Fruit fly (Drosophila melanogaster) whole organism, embryonic: Measurements from ENCODE around the gene CG4000.
A peak's percentile ranks its signal among the peaks of the same experiment; 100 is the strongest.

ENCODE experiments used
- CG10209 ChIP-seq: fragments of 200-800 bp; sonication (Bioruptor generic); optimal IDR thresholded peaks from 3 replicates; lab custom pipeline; 2017; ENCODE audit warnings: missing biosample characterization, mild to moderate bottlenecking, missing genetic modification characterization, missing genetic modification reagents
- CG11560 ChIP-seq: fragments of 200-800 bp; sonication (Bioruptor generic); IDR thresholded peaks from 3 replicates; pipeline ENCODE4 v1.3.6; 2022; ENCODE audit warnings: missing biosample characterization, missing genetic modification characterization
- CG12236 ChIP-seq: fragments of 200-800 bp; sonication (Bioruptor generic); optimal IDR thresholded peaks from 2 replicates; lab custom pipeline; 2016; ENCODE audit warnings: missing biosample characterization, missing genetic modification characterization
- CG12391 ChIP-seq: fragments of 200-800 bp; sonication (Bioruptor generic); optimal IDR thresholded peaks from 3 replicates; lab custom pipeline; 2018; ENCODE audit warnings: missing biosample characterization, mild to moderate bottlenecking, missing genetic modification characterization, moderate library complexity
- CG15073 ChIP-seq: fragments of 200-800 bp; sonication (Bioruptor generic); optimal IDR thresholded peaks from 2 replicates; lab custom pipeline; 2016; ENCODE audit warnings: missing biosample characterization, missing genetic modification characterization
- CG17359 ChIP-seq: fragments of 200-800 bp; sonication (Bioruptor generic); optimal IDR thresholded peaks from 3 replicates; lab custom pipeline; 2018; ENCODE audit warnings: missing biosample characterization, mild to moderate bottlenecking, missing genetic modification characterization, moderate library complexity
- CG1792 ChIP-seq: fragments of 200-800 bp; sonication (Bioruptor generic); optimal IDR thresholded peaks from 2 replicates; lab custom pipeline; 2016; ENCODE audit warnings: missing biosample characterization, missing genetic modification characterization
- CG18599 ChIP-seq: fragments of 200-800 bp; sonication (Bioruptor generic); optimal IDR thresholded peaks from 3 replicates; lab custom pipeline; 2017; ENCODE audit warnings: missing biosample characterization, missing genetic modification characterization, mild to moderate bottlenecking, moderate library complexity, missing genetic modification reagents
- CG2199 ChIP-seq: fragments of 200-800 bp; sonication (Bioruptor generic); IDR thresholded peaks from 3 replicates; pipeline ENCODE4 v1.3.6; 2022; ENCODE audit warnings: missing biosample characterization, missing genetic modification characterization
- CG30020 ChIP-seq: fragments of 200-800 bp; optimal IDR thresholded peaks from 2 replicates; lab custom pipeline; 2019; ENCODE audit warnings: missing biosample characterization, mild to moderate bottlenecking, missing genetic modification characterization, moderate library complexity
- CG30431 ChIP-seq: fragments of 200-800 bp; sonication (Bioruptor generic); optimal IDR thresholded peaks from 2 replicates; lab custom pipeline; 2017; ENCODE audit warnings: missing biosample characterization, missing genetic modification characterization
- CG3065 ChIP-seq: fragments of 200-800 bp; sonication (Bioruptor generic); optimal IDR thresholded peaks from 2 replicates; lab custom pipeline; 2016; ENCODE audit warnings: missing biosample characterization, missing genetic modification characterization
- CG32532 ChIP-seq: fragments of 200-800 bp; sonication (Bioruptor generic); IDR thresholded peaks from 2 replicates; pipeline ENCODE4 v1.3.6; 2022; ENCODE audit warnings: missing biosample characterization, missing genetic modification characterization
- CG32767 ChIP-seq: fragments of 200-800 bp; sonication (Bioruptor generic); IDR thresholded peaks from 2 replicates; pipeline ENCODE4 v1.3.6; 2022; ENCODE audit warnings: missing biosample characterization, missing genetic modification characterization
- CG34224 ChIP-seq: fragments of 200-800 bp; sonication (Bioruptor generic); IDR thresholded peaks from 3 replicates; pipeline ENCODE4 v1.3.6; 2022; ENCODE audit warnings: missing biosample characterization, missing genetic modification characterization; ENCODE audit not compliant: partially characterized antibody
- CG3847 ChIP-seq: fragments of 200-800 bp; sonication (Bioruptor generic); IDR thresholded peaks from 2 replicates; pipeline ENCODE4 v1.3.6; 2022; ENCODE audit warnings: missing biosample characterization, missing genetic modification characterization
- CG4328 ChIP-seq: fragments of 200-800 bp; sonication (Bioruptor generic); optimal IDR thresholded peaks from 3 replicates; lab custom pipeline; 2017; ENCODE audit warnings: missing biosample characterization, missing genetic modification reagents, missing genetic modification characterization
- CG6689 ChIP-seq: fragments of 200-800 bp; sonication (Bioruptor generic); IDR thresholded peaks from 2 replicates; pipeline ENCODE4 v1.3.6; 2022; ENCODE audit warnings: missing biosample characterization, missing genetic modification characterization
- CG6765 ChIP-seq: fragments of 200-800 bp; sonication (Bioruptor generic); optimal IDR thresholded peaks from 3 replicates; lab custom pipeline; 2017; ENCODE audit warnings: missing biosample characterization, mild to moderate bottlenecking, missing genetic modification characterization
- CG7556 ChIP-seq: fragments of 200-800 bp; sonication (Bioruptor generic); optimal IDR thresholded peaks from 2 replicates; lab custom pipeline; 2017; ENCODE audit warnings: missing biosample characterization, mild to moderate bottlenecking, missing genetic modification characterization
- CG9932 ChIP-seq: fragments of 200-800 bp; sonication (Bioruptor generic); IDR thresholded peaks from 2 replicates; pipeline ENCODE4 v1.3.6; 2022; ENCODE audit warnings: missing biosample characterization, missing genetic modification characterization
- Camta ChIP-seq: fragments of 200-800 bp; sonication (Bioruptor generic); optimal IDR thresholded peaks from 2 replicates; lab custom pipeline; 2016; ENCODE audit warnings: missing biosample characterization, missing genetic modification characterization
- Drgx ChIP-seq: fragments of 200-800 bp; sonication (Bioruptor generic); IDR thresholded peaks from 2 replicates; pipeline ENCODE4 v1.3.6; 2022; ENCODE audit warnings: missing biosample characterization, missing genetic modification characterization
- HmgZ ChIP-seq: fragments of 200-800 bp; sonication (Bioruptor generic); optimal IDR thresholded peaks from 2 replicates; lab custom pipeline; 2018; ENCODE audit warnings: missing biosample characterization, mild to moderate bottlenecking, missing genetic modification characterization
- Hr78 ChIP-seq, 2 experiments: fragments of 200-800 bp in 1 of 2; fragments of >200 bp in 1 of 2; sonication (Bioruptor generic) in 1 of 2; optimal IDR thresholded peaks; 2 replicates each; lab custom pipeline; 2017 to 2019; ENCODE audit warnings: missing biosample characterization in 2 of 2, missing genetic modification characterization in 2 of 2, mild to moderate bottlenecking in 1 of 2, moderate library complexity in 1 of 2
- Med ChIP-seq: fragments of 200-800 bp; sonication (Bioruptor generic); peaks from one replicate; lab custom pipeline; 2016; ENCODE audit warnings: missing biosample characterization, missing genetic modification characterization, mild to moderate bottlenecking, inconsistent platforms, moderate library complexity
- NC2β ChIP-seq: fragments of 200-800 bp; sonication (Bioruptor generic); optimal IDR thresholded peaks from 2 replicates; lab custom pipeline; 2016; ENCODE audit warnings: missing biosample characterization, missing genetic modification characterization
- NK7.1 ChIP-seq: fragments of 200-800 bp; sonication (Bioruptor generic); optimal IDR thresholded peaks from 3 replicates; lab custom pipeline; 2016; ENCODE audit warnings: missing biosample characterization, missing genetic modification characterization
- Rx ChIP-seq: fragments of 200-800 bp; sonication (Bioruptor generic); IDR thresholded peaks from 2 replicates; pipeline ENCODE4 v1.3.6; 2022; ENCODE audit warnings: missing biosample characterization, missing genetic modification characterization
- Sox102F ChIP-seq: fragments of 200-800 bp; sonication (Bioruptor generic); optimal IDR thresholded peaks from 2 replicates; lab custom pipeline; 2018; ENCODE audit warnings: missing biosample characterization, mild to moderate bottlenecking, missing genetic modification characterization, moderate library complexity
- Trl ChIP-seq, 3 experiments: fragments of >200 bp in 2 of 3; fragments of 200-800 bp in 1 of 3; sonication (Bioruptor generic) in 1 of 3; optimal IDR thresholded peaks; 2 replicates in 1 of 3; 3 replicates in 2 of 3; lab custom pipeline; 2016 to 2017; ENCODE audit warnings: missing biosample characterization in 1 of 3, missing genetic modification characterization in 1 of 3
- ab ChIP-seq: fragments of 200-800 bp; sonication (Bioruptor generic); optimal IDR thresholded peaks from 2 replicates; lab custom pipeline; 2016; ENCODE audit warnings: missing biosample characterization, missing genetic modification characterization
- az2 ChIP-seq: fragments of 200-800 bp; sonication (Bioruptor generic); optimal IDR thresholded peaks from 3 replicates; lab custom pipeline; 2016; ENCODE audit warnings: missing biosample characterization, missing genetic modification characterization
- cad ChIP-seq: fragments of >200 bp; optimal IDR thresholded peaks from 2 replicates; lab custom pipeline; 2017; ENCODE audit warnings: missing biosample characterization, missing genetic modification characterization
- cas ChIP-seq: fragments of 200-800 bp; sonication (Bioruptor generic); IDR thresholded peaks from 2 replicates; pipeline ENCODE4 v1.3.6; 2022; ENCODE audit warnings: missing biosample characterization, missing genetic modification characterization
- chinmo ChIP-seq: fragments of 200-800 bp; sonication (Bioruptor generic); IDR thresholded peaks from 4 replicates; pipeline ENCODE4 v1.3.6; 2022; ENCODE audit warnings: missing biosample characterization, missing genetic modification characterization; ENCODE audit not compliant: partially characterized antibody
- en ChIP-seq: fragments of 200-800 bp; sonication (Bioruptor generic); optimal IDR thresholded peaks from 2 replicates; lab custom pipeline; 2016; ENCODE audit warnings: missing biosample characterization, missing genetic modification characterization
- gem ChIP-seq: fragments of 200-800 bp; sonication (Bioruptor generic); optimal IDR thresholded peaks from 2 replicates; lab custom pipeline; 2019; ENCODE audit warnings: missing biosample characterization, mild to moderate bottlenecking, missing genetic modification characterization, moderate library complexity
- h ChIP-seq: fragments of >200 bp; optimal IDR thresholded peaks from 2 replicates; lab custom pipeline; 2017
- hbn ChIP-seq: fragments of 200-800 bp; sonication (Bioruptor generic); IDR thresholded peaks from 2 replicates; pipeline ENCODE4 v1.3.6; 2022; ENCODE audit warnings: missing biosample characterization, missing genetic modification characterization; ENCODE audit not compliant: partially characterized antibody
- ken ChIP-seq: fragments of 200-800 bp; sonication (Bioruptor generic); IDR thresholded peaks from 3 replicates; pipeline ENCODE4 v1.3.6; 2022; ENCODE audit warnings: missing biosample characterization, missing genetic modification characterization
- kni ChIP-seq: fragments of 200-800 bp; sonication (Bioruptor generic); optimal IDR thresholded peaks from 3 replicates; lab custom pipeline; 2017; ENCODE audit warnings: mild to moderate bottlenecking, missing biosample characterization, missing genetic modification reagents, missing genetic modification characterization
- lmd ChIP-seq: fragments of 200-800 bp; sonication (Bioruptor generic); IDR thresholded peaks from 2 replicates; pipeline ENCODE4 v1.3.6; 2022; ENCODE audit warnings: missing biosample characterization, missing genetic modification characterization
- onecut ChIP-seq: fragments of 200-800 bp; sonication (Bioruptor generic); IDR thresholded peaks from 2 replicates; pipeline ENCODE4 v1.3.6; 2022; ENCODE audit warnings: missing biosample characterization, missing genetic modification characterization
- otp ChIP-seq: fragments of 200-800 bp; sonication (Bioruptor generic); IDR thresholded peaks from 3 replicates; pipeline ENCODE4, ENCODE4 v1.3.6; 2022; ENCODE audit warnings: missing biosample characterization, missing genetic modification characterization
- pros ChIP-seq: fragments of 200-800 bp; sonication (Bioruptor generic); optimal IDR thresholded peaks from 3 replicates; lab custom pipeline; 2019; ENCODE audit warnings: missing biosample characterization, mild to moderate bottlenecking, missing genetic modification characterization, moderate library complexity
- ssp ChIP-seq: fragments of 200-800 bp; sonication (Bioruptor generic); IDR thresholded peaks from 2 replicates; pipeline ENCODE4 v1.3.6; 2022; ENCODE audit warnings: missing biosample characterization, missing genetic modification characterization
- tap ChIP-seq: fragments of 200-800 bp; optimal IDR thresholded peaks from 3 replicates; lab custom pipeline; 2019; ENCODE audit warnings: missing biosample characterization, mild to moderate bottlenecking, missing genetic modification characterization, moderate library complexity
- tup ChIP-seq: fragments of 200-800 bp; sonication (Bioruptor generic); optimal IDR thresholded peaks from 2 replicates; lab custom pipeline; 2016; ENCODE audit warnings: missing biosample characterization, mild to moderate bottlenecking, missing genetic modification characterization, moderate library complexity
- z ChIP-seq: fragments of 200-800 bp; sonication (Bioruptor generic); IDR thresholded peaks from 3 replicates; pipeline ENCODE4 v1.3.6; 2022; ENCODE audit warnings: missing biosample characterization, missing genetic modification characterization
- zfh2 ChIP-seq: fragments of 200-800 bp; sonication (Bioruptor generic); optimal IDR thresholded peaks from 2 replicates; lab custom pipeline; 2016; ENCODE audit warnings: missing biosample characterization, missing genetic modification characterization

Gene CG4000

DNA sequence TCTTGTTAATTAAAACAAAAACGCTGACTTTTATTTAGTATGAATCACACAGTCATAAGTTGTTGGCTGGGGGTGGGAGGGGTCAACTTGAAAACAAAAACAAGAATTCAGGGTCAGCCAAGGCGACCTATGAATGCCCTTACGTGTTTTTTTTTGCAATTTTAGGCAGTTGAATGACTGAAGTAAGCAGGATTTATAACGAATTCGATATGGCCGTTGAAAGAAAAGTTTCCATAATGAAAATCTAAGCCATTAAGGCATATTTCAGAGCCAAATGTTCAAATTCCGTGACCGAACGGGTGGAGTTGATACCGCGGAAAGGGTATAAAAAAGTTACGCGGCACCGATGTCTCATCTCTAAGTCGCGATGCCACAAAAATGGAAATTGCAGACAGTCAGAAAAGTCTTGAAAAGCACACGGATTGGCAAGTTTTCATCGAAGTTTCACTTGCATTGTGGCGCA lies 43.1 kb downstream of the CG4000 start (continued):
- TF ChIP-seq CG30431 (GFP tag; lab: Kevin White, UChicago) (peak; percentile 49), Hr78 (GFP tag; optimal IDR thresholded peaks at IDR 0.05; lab: Kevin White, UChicago) (peak in 1 of 2 experiments; percentile 93), CG15073 (no peak), CG4328 (no peak), ab (GFP tag; lab: Kevin White, UChicago) (no peak), Trl (optimal IDR thresholded peaks at IDR 0.05; lab: Kevin White, UChicago) (no peak), Trl (GFP tag; optimal IDR thresholded peaks at IDR 0.05; lab: Kevin White, UChicago) (peak; percentile 66), CG6689 (peak; percentile 59; the same call in 1 of the 2 replicates), CG10209 (no peak), CG32767 (GFP tag; lab: Robert Waterston, UW) (no peak), cas (peak; percentile 24; the same call in 1 of the 2 replicates), CG2199 (GFP tag; lab: Robert Waterston, UW) (peak; percentile 29; the same call in 1 of the 3 replicates), CG34224 (GFP tag; lab: Robert Waterston, UW) (no peak), chinmo (GFP tag; lab: Robert Waterston, UW) (no peak), Drgx (GFP tag; lab: Robert Waterston, UW) (peak; percentile 64), CG11560 (tag; lab: Robert Waterston, UW) (peak; percentile 38; the same call in 1 of the 3 replicates), ken (GFP tag; lab: Robert Waterston, UW) (peak; percentile 69; the same call in 2 of the 3 replicates), gem (tag; lab: Kevin White, UChicago) (no peak), CG3847 (peak; percentile 57), tup (peak; percentile 9), h (no peak), hbn (GFP tag; lab: Robert Waterston, UW) (no peak), az2 (GFP tag; lab: Kevin White, UChicago) (peak; percentile 67), z (GFP tag; lab: Robert Waterston, UW) (no peak), kni (no peak), CG7556 (peak; percentile 20), en (GFP tag; lab: Kevin White, UChicago) (peak; percentile 6), zfh2 (peak; percentile 73), Camta (GFP tag; lab: Kevin White, UChicago) (peak; percentile 41), otp (0 out of 3 replicates have a peak, but pooled peaks have one; percentile 36), Sox102F (GFP tag; lab: Kevin White, UChicago) (no peak), CG32532 (GFP tag; lab: Robert Waterston, UW) (peak; percentile 66), CG17359 (tag; lab: Kevin White, UChicago) (no peak), CG12236 (GFP tag; lab: Kevin White, UChicago) (no peak), CG12391 (tag; lab: Kevin White, UChicago) (no peak), NK7.1 (GFP tag; lab: Kevin White, UChicago) (peak; percentile 39), cad (GFP tag; lab: Kevin White, UChicago) (no peak), tap (no peak), Med (GFP tag; lab: Kevin White, UChicago) (peak; percentile 95), lmd (peak; percentile 72), CG3065 (GFP tag; lab: Kevin White, UChicago) (no peak), ssp (GFP tag; lab: Robert Waterston, UW) (0 out of 2 replicates have a peak, but pooled peaks have one; percentile 9), CG30020 (tag; lab: Kevin White, UChicago) (no peak), CG9932 (GFP tag; lab: Robert Waterston, UW) (peak; percentile 75), CG6765 (GFP tag; lab: Kevin White, UChicago) (peak; percentile 39), CG1792 (GFP tag; lab: Kevin White, UChicago) (peak; percentile 47), onecut (GFP tag; lab: Robert Waterston, UW) (peak; percentile 31; the same call in 1 of the 2 replicates), Rx (GFP tag; lab: Robert Waterston, UW) (peak; percentile 39; the same call in 1 of the 2 replicates), HmgZ (peak; percentile 80), CG18599 (GFP tag; lab: Kevin White, UChicago) (no peak), pros (GFP tag; lab: Kevin White, UChicago) (no peak), NC2β (peak; percentile 47)
